Worm (Caenorhabditis elegans) whole organism, early embryonic: ENCODE results near the gene ZC449.2.

Experiments
- B0310.2 ChIP-seq: sonication (generic microtip); optimal IDR thresholded peaks from 2 replicates; lab custom pipeline; 2016; ENCODE audit warnings: mild to moderate bottlenecking, missing genetic modification characterization, missing compliant biosample characterization
- F13C5.2 ChIP-seq: sonication (generic microtip); optimal IDR thresholded peaks from 2 replicates; lab custom pipeline; 2017; ENCODE audit warnings: mild to moderate bottlenecking, missing genetic modification characterization, inconsistent platforms, missing compliant biosample characterization
- aly-1 ChIP-seq: sonication (generic microtip); optimal IDR thresholded peaks from 2 replicates; lab custom pipeline; 2016; ENCODE audit warnings: missing genetic modification characterization, missing compliant biosample characterization
- ama-1 ChIP-seq: fragments of 150-350 bp; optimal IDR thresholded peaks from 2 replicates; lab custom pipeline; 2014
- ceh-13 ChIP-seq: fragments of 200-800 bp; sonication (Bioruptor generic); optimal IDR thresholded peaks from 2 replicates; lab custom pipeline; 2018; ENCODE audit warnings: mild to moderate bottlenecking, missing genetic modification characterization, missing compliant biosample characterization
- ceh-36 ChIP-seq: sonication (generic microtip); optimal IDR thresholded peaks from 2 replicates; lab custom pipeline; 2016; ENCODE audit warnings: missing genetic modification characterization, inconsistent platforms, missing compliant biosample characterization
- ets-7 ChIP-seq: sonication (generic microtip); optimal IDR thresholded peaks from 2 replicates; lab custom pipeline; 2016; ENCODE audit warnings: missing genotype, missing genetic modification characterization, missing compliant biosample characterization
- flt-1 ChIP-seq: fragments of 200-800 bp; sonication (Bioruptor generic); IDR thresholded peaks from 2 replicates; pipeline ENCODE4 v1.3.6; 2022; ENCODE audit warnings: missing genetic modification characterization, missing compliant biosample characterization
- hmbx-1 ChIP-seq: sonication (generic microtip); optimal IDR thresholded peaks from 2 replicates; lab custom pipeline; 2016; ENCODE audit warnings: mild to moderate bottlenecking, missing genetic modification characterization, missing compliant biosample characterization
- hmg-4 ChIP-seq: fragments of 200-800 bp; sonication (Bioruptor generic); optimal IDR thresholded peaks from 2 replicates; lab custom pipeline; 2018; ENCODE audit warnings: mild to moderate bottlenecking, missing genetic modification characterization, missing compliant biosample characterization
- hnd-1 ChIP-seq: sonication (generic microtip); optimal IDR thresholded peaks from 2 replicates; lab custom pipeline; 2016; ENCODE audit warnings: missing genetic modification characterization, missing compliant biosample characterization
- pes-1 ChIP-seq: fragments of 200-800 bp; sonication (Bioruptor generic); IDR thresholded peaks from 2 replicates; pipeline ENCODE4 v1.3.6; 2022; ENCODE audit warnings: missing genetic modification reagents, missing genetic modification characterization, missing compliant biosample characterization
- scrt-1 ChIP-seq: fragments of 200-800 bp; sonication (Bioruptor generic); IDR thresholded peaks from 2 replicates; pipeline ENCODE4 v1.3.6; 2022; ENCODE audit warnings: missing genetic modification characterization, missing compliant biosample characterization
- sea-1 ChIP-seq: fragments of 200-800 bp; sonication (Bioruptor generic); conservative IDR thresholded peaks from 2 replicates; pipeline ENCODE4 v1.3.6; 2022; ENCODE audit warnings: missing genetic modification characterization, missing compliant biosample characterization
- tbx-11 ChIP-seq: fragments of 200-800 bp; sonication (Bioruptor generic); IDR thresholded peaks from 2 replicates; pipeline ENCODE4 v1.3.6; 2022; ENCODE audit warnings: missing genetic modification characterization, missing compliant biosample characterization
- tbx-37 ChIP-seq: fragments of 200-800 bp; sonication (Bioruptor generic); conservative IDR thresholded peaks from 2 replicates; pipeline ENCODE4 v1.3.6; 2022; ENCODE audit warnings: missing genetic modification reagents, missing genetic modification characterization, missing compliant biosample characterization
- tra-4 ChIP-seq: sonication (generic microtip); optimal IDR thresholded peaks from 2 replicates; lab custom pipeline; 2017; ENCODE audit warnings: missing genetic modification characterization, missing compliant biosample characterization

Gene ZC449.2

DNA sequence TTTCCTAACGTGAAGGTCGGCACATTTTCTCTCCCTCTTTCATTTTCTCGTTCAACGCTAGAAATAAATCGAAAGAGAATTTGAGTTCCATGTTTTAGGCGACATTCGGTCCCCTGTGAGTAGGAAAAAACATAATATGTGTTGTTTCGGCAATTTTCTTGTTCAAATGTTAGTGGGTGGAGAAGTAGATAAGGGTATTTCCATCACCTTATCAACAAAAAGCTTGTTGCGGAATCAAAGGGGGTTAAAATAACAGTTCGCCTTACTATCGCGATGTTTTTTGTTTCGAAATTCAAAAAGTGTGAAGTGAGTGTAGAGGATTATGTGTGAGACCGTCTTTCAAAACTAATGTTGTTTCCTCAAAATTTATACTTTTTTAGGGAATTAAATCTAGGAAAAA, 39.5 kb upstream of the ZC449.2 start:
- TF ChIP-seq hnd-1 (tag; lab: Kevin White, UChicago), result no peak
- TF ChIP-seq ama-1 (lab: Kevin White, UChicago), result no peak
- no peak for TF ChIP-seq aly-1
- no peak for TF ChIP-seq hmbx-1 (tag; lab: Kevin White, UChicago)
- TF ChIP-seq scrt-1 (GFP tag; lab: Robert Waterston, UW), result no peak
- no peak for TF ChIP-seq hmg-4 (GFP tag; lab: Kevin White, UChicago)
- TF ChIP-seq ceh-36 (tag; lab: Kevin White, UChicago), result no peak
- TF ChIP-seq tra-4, result no peak
- TF ChIP-seq ets-7 (tag; lab: Kevin White, UChicago), result no peak
- no peak for TF ChIP-seq tbx-37
- no peak for TF ChIP-seq ceh-13 (GFP tag; lab: Kevin White, UChicago)
- no peak for TF ChIP-seq F13C5.2
- no peak for TF ChIP-seq sea-1 (GFP tag; lab: Robert Waterston, UW)
- TF ChIP-seq tbx-11 (GFP tag; lab: Robert Waterston, UW), result no peak
- TF ChIP-seq pes-1, result no peak

ce11 chrX:4982009-4982625, 39.0 kb upstream of the ZC449.2 start:
- no peak for TF ChIP-seq ama-1 (lab: Kevin White, UChicago)
- no peak for TF ChIP-seq flt-1 (GFP tag; lab: Robert Waterston, UW)
- no peak for TF ChIP-seq B0310.2 (tag; lab: Kevin White, UChicago)
- TF ChIP-seq hnd-1 (tag; lab: Kevin White, UChicago), result no peak
- TF ChIP-seq aly-1, result no peak

DNA sequence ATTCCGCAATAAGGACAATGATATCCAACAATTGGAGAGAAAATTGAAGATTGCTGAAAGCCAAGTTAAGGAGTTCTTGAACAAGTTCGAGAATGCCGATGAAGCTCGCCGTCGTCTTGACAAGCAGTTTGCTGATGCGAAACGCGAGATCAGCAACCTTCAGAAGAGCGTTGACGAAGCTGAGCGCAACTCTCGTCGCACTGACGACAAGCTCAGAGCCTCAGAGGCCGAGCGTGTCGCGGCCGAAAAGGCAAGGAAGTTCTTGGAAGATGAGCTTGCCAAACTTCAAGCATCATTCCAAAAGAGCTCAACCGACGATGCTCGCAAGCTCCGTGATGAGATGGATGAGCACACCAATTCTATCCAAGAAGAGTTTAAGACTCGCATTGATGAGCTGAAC, 34.7 kb upstream of the ZC449.2 start:
- TF ChIP-seq scrt-1 (GFP tag; lab: Robert Waterston, UW) (no peak), sea-1 (GFP tag; lab: Robert Waterston, UW) (no peak), tbx-37 (no peak), ama-1 (lab: Kevin White, UChicago) (no peak), ets-7 (tag; lab: Kevin White, UChicago) (no peak), flt-1 (GFP tag; lab: Robert Waterston, UW) (no peak), hmbx-1 (tag; lab: Kevin White, UChicago) (no peak), pes-1 (no peak), tra-4 (no peak), aly-1 (no peak), hmg-4 (GFP tag; lab: Kevin White, UChicago) (no peak), B0310.2 (tag; lab: Kevin White, UChicago) (no peak), ceh-36 (tag; lab: Kevin White, UChicago) (no peak), tbx-11 (GFP tag; lab: Robert Waterston, UW) (no peak), ceh-13 (GFP tag; lab: Kevin White, UChicago) (no peak)

DNA sequence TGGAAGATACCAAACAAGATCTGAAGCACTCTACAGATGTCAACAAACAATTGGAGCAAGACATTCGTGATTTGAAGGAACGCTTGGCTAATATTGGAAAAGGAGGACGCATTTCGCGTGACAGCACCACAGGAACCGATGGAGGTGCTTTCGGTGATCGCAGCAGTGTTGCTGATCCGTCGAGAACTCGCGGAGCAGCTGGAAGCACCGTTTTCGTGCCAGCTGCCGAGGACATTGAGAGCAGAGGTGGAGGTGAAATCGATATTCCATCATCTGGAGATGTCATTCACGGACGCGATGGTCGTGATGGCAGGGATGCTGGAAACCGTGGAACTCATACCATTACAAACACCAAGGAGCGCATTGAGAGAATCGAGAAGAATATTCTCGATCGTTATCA, 33.5 kb upstream of the ZC449.2 start:
- TF ChIP-seq pes-1, result no peak
- TF ChIP-seq tbx-11 (GFP tag; lab: Robert Waterston, UW), result no peak
- TF ChIP-seq ceh-36 (tag; lab: Kevin White, UChicago), result no peak
- no peak for TF ChIP-seq sea-1 (GFP tag; lab: Robert Waterston, UW)
- TF ChIP-seq tbx-37, result no peak
- TF ChIP-seq B0310.2 (tag; lab: Kevin White, UChicago), result no peak
- no peak for TF ChIP-seq hmbx-1 (tag; lab: Kevin White, UChicago)
- TF ChIP-seq flt-1 (GFP tag; lab: Robert Waterston, UW), result no peak
- TF ChIP-seq aly-1, result no peak
- no peak for TF ChIP-seq tra-4
- no peak for TF ChIP-seq ets-7 (tag; lab: Kevin White, UChicago)
- TF ChIP-seq ama-1 (lab: Kevin White, UChicago), result no peak
- TF ChIP-seq F13C5.2, result no peak
- no peak for TF ChIP-seq scrt-1 (GFP tag; lab: Robert Waterston, UW)
- no peak for TF ChIP-seq hmg-4 (GFP tag; lab: Kevin White, UChicago)
- no peak for TF ChIP-seq hnd-1 (tag; lab: Kevin White, UChicago)
- no peak for TF ChIP-seq ceh-13 (GFP tag; lab: Kevin White, UChicago)

DNA sequence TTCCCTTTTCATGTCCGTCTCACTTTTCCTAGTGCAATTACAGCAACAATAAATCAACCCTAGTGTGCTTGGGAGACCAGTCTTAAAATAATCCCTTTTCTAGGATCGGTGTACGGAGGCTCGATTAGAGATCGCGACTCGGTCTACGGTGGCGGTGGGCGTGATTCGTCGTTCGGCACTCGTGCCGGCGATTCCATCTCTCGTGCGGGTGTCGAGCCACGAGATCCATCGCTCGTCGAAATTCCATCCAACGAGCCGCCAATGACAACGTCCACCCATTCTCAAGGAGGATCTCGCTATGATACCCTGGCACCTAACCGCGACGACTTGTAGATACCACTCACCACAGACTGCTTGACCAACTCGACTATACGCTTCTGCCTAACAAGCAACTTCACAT, 28.6 kb upstream of the ZC449.2 start:
- TF ChIP-seq sea-1 (GFP tag; lab: Robert Waterston, UW) (no peak), pes-1 (no peak), ceh-13 (GFP tag; lab: Kevin White, UChicago) (no peak), ceh-36 (tag; lab: Kevin White, UChicago) (no peak), aly-1 (no peak), hmbx-1 (tag; lab: Kevin White, UChicago) (no peak), ets-7 (tag; lab: Kevin White, UChicago) (no peak), tbx-37 (no peak)

ce11 chrX:4997548-4998087, 23.5 kb upstream of the ZC449.2 start, which contains the start of gene ZC8.6:
ZC8.6 (minus strand) TSS chrX:4997598.
- TF ChIP-seq F13C5.2 (no peak), hmg-4 (GFP tag; lab: Kevin White, UChicago) (peak; percentile 1)

DNA sequence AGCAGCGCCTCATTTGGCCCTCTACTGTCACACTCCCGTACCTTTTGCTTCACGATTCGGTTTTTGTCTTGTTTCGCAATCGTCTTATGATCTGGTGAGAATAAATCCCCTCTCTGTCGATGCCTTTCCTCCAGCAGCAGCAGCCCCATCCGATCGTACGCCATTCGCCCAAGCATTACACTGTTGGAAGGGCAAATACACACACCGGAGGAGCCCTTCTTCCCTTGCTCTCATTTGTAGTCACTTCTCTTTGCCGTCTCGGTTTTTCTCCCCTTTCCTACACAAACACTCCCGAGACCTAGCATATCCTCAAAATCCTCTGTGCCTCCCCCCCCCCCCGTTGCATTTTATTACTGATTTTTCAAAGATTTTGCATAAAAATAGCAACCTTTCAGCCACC, 22.2 kb upstream of the ZC449.2 start, which contains the start of gene set-30:
Gene set-30 (plus strand): TSS at position 396 of the 400 bp plus-strand sequence.
- TF ChIP-seq hmg-4 (GFP tag; lab: Kevin White, UChicago) (peak; percentile 52), tra-4 (no peak), tbx-11 (GFP tag; lab: Robert Waterston, UW) (no peak), flt-1 (GFP tag; lab: Robert Waterston, UW) (no peak), B0310.2 (tag; lab: Kevin White, UChicago) (no peak)

DNA sequence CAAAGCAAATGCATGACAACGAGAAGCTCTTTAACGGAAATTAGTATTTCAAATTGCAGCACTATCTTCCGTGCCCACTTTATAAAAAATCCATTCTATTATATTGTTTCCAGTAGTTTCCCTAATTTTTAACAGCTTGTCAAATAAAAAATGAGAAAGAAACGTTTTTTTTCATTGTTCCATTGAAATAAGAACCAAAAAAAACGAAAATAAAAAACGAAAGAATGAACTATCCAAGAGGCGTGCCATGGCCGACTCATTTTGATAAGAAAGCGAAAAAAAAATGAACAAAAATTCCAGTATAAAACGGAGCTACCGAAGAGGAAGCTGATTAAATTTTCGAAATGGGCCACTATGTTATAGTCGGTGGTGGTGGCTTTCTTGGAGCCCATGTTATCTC, 16.1 kb upstream of the ZC449.2 start, which contains the start of gene hsd-2:
Gene hsd-2 (plus strand): TSS at position 301 of the 400 bp plus-strand sequence.
- TF ChIP-seq tbx-37 (no peak), pes-1 (no peak), sea-1 (GFP tag; lab: Robert Waterston, UW) (no peak), tbx-11 (GFP tag; lab: Robert Waterston, UW) (no peak), ets-7 (tag; lab: Kevin White, UChicago) (no peak), tra-4 (no peak), ceh-13 (GFP tag; lab: Kevin White, UChicago) (no peak), ama-1 (lab: Kevin White, UChicago) (no peak), aly-1 (no peak), ceh-36 (tag; lab: Kevin White, UChicago) (no peak), flt-1 (GFP tag; lab: Robert Waterston, UW) (no peak), B0310.2 (tag; lab: Kevin White, UChicago) (no peak), hmg-4 (GFP tag; lab: Kevin White, UChicago) (no peak), F13C5.2 (no peak), hmbx-1 (tag; lab: Kevin White, UChicago) (no peak), scrt-1 (GFP tag; lab: Robert Waterston, UW) (no peak), hnd-1 (tag; lab: Kevin White, UChicago) (no peak)
